Worm (Caenorhabditis elegans) whole organism, early embryonic: ENCODE measurements around the gene F48F7.6.

Experiments
- B0310.2 ChIP-seq: sonication (generic microtip); optimal IDR thresholded peaks from 2 replicates; lab custom pipeline; 2016; ENCODE audit warnings: mild to moderate bottlenecking, missing genetic modification characterization, missing compliant biosample characterization
- hmbx-1 ChIP-seq: sonication (generic microtip); optimal IDR thresholded peaks from 2 replicates; lab custom pipeline; 2016; ENCODE audit warnings: mild to moderate bottlenecking, missing genetic modification characterization, missing compliant biosample characterization
- tbx-37 ChIP-seq: fragments of 200-800 bp; sonication (Bioruptor generic); conservative IDR thresholded peaks from 2 replicates; pipeline ENCODE4 v1.3.6; 2022; ENCODE audit warnings: missing genetic modification reagents, missing genetic modification characterization, missing compliant biosample characterization

DNA sequence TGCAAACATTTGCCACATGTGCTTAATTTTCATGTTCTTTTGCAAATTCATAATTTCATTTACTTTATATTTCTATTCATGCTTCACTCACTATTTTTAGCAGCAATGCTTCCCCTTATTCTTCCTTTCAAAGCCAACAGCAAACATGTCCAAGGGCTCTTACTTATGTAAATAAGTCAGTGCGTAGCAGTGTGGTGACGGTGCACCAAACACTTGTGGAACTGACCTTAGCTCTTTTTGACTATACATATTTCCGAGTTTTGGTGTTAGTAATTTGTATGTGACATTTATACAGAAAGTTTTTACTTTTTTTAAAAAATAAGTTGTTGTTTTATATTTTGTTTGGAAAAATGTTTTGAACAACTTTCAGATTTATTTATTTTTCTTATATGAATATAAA is 32.5 kb upstream of the F48F7.6 start:
- TF ChIP-seq hmbx-1 (tag; lab: Kevin White, UChicago) (no peak), B0310.2 (no peak), tbx-37 (no peak)
